Worm (Caenorhabditis elegans): Measurements from ENCODE around the gene T13B5.9.

The T13B5.9 gene

DNA sequence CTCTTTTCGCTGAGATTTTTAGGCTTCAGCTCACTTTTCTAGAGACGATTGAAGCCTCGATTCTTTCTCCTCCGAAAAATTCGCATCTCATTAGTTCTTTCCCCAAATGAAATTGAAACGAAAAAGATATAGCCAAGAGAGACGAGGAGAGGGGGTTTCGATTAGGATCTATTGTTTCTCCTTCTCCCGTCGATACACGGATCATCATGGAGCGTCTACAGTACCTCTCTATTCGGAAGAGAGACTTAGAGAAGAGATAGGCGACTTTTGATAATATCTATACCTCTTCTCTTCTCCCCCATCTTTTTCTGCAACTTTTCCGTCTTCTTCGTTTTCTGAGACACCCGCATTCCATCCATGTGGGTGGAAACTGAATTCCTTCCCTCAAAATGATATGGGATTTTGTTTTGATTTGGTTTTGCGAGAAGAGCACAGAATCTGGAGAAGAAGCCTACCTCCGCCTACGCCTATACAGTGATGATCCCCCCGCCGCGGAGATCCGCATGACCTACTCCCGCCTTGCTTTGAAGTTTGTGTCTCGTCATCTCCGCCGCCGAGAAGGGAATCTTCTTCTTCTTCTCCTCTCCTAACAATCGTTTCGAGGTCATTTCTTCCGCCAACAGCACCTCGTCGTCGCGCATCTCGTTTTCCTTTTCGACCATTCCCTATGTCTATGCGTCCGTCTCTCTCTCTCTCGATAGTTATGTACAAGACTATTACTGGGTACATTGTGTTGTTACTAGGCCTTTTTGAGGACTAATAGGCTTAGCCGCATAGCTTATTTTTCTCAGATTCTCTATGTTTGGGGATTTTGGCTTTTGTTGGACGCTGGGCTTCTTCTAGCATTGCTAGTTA, 37.6 kb upstream of the T13B5.9 start:
- TF ChIP-seq ceh-43 (GFP tag; optimal IDR thresholded peaks at IDR 0.05), result no peak
- TF ChIP-seq unc-120 (tag; optimal IDR thresholded peaks at IDR 0.05; ENCODE audit: poor library complexity, severe bottlenecking), result no peak
- TF ChIP-seq ham-2 (GFP tag; optimal IDR thresholded peaks at IDR 0.05), result peak; percentile 37
- TF ChIP-seq elt-3 (tag; optimal IDR thresholded peaks at IDR 0.05), result no peak
- TF ChIP-seq nhr-28 (tag; optimal IDR thresholded peaks at IDR 0.05), result no peak
- TF ChIP-seq tbx-8 (GFP tag; optimal IDR thresholded peaks at IDR 0.05), result no peak
- no peak for TF ChIP-seq ces-1 (GFP tag; optimal IDR thresholded peaks at IDR 0.05)
- TF ChIP-seq nhr-12 (tag; optimal IDR thresholded peaks at IDR 0.05), result no peak
- no peak for TF ChIP-seq lin-13 (tag; optimal IDR thresholded peaks at IDR 0.05)
- TF ChIP-seq ztf-11 (tag; optimal IDR thresholded peaks at IDR 0.05), result no peak
- TF ChIP-seq elt-1 (tag; optimal IDR thresholded peaks at IDR 0.05; ENCODE audit: borderline replicate concordance, insufficient read depth), result peak; percentile 97
- peak; percentile 12 for TF ChIP-seq blmp-1 (tag; optimal IDR thresholded peaks at IDR 0.05)
- no peak for TF ChIP-seq lin-32 (GFP tag; optimal IDR thresholded peaks at IDR 0.05)
- no peak for TF ChIP-seq bed-3 (GFP tag; optimal IDR thresholded peaks at IDR 0.05)
- no peak for TF ChIP-seq nhr-76 (tag; optimal IDR thresholded peaks at IDR 0.05)
- TF ChIP-seq nhr-2 (tag; optimal IDR thresholded peaks at IDR 0.05), result no peak
- no peak for TF ChIP-seq unc-62 (GFP tag; optimal IDR thresholded peaks at IDR 0.05)
- no peak for TF ChIP-seq mls-2 (tag; optimal IDR thresholded peaks at IDR 0.05)
- no peak for TF ChIP-seq mab-5 (tag; optimal IDR thresholded peaks at IDR 0.05)

DNA sequence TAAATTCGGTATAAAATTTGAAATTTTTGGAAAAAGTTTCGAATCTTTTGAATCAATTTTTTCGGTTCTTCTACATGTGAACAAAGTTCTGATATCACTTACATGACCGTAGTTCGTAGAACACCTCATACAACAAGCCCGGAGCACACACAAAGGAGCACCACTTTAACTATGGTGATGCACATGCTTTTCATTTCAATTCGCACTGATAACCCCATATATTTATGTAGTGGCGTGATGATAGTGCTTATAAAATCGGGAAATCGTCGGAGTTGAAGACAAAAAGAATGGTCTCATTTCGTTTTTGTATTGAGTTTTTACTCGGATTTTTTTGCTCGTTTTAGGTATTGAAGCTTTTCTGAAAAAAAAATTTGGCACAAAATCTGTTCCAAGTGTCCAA, 36.4 kb upstream of the T13B5.9 start, which contains the start of gene W09B6.4:
Gene W09B6.4, minus strand, starts transcription at position 151 of the 400 bp plus-strand sequence.
- TF ChIP-seq blmp-1 (tag; optimal IDR thresholded peaks at IDR 0.05), result no peak
- TF ChIP-seq lin-32 (GFP tag; optimal IDR thresholded peaks at IDR 0.05), result no peak

ce11 chrII:1138618-1139017, 34.3 kb upstream of the T13B5.9 start:
- TF ChIP-seq nhr-237 (tag; optimal IDR thresholded peaks at IDR 0.05) (no peak), elt-1 (tag; optimal IDR thresholded peaks at IDR 0.05; ENCODE audit: borderline replicate concordance, insufficient read depth) (peak; percentile 63), pha-4 (tag; optimal IDR thresholded peaks at IDR 0.05) (no peak)

ce11 chrII:1136485-1136884, 32.2 kb upstream of the T13B5.9 start, which contains the start of gene pod-2:
TSS of gene pod-2 (plus strand) at chrII:1136785.
- TF ChIP-seq ceh-43 (GFP tag; optimal IDR thresholded peaks at IDR 0.05), result no peak
- no peak for TF ChIP-seq unc-62 (GFP tag; optimal IDR thresholded peaks at IDR 0.05)
- TF ChIP-seq bed-3 (GFP tag; optimal IDR thresholded peaks at IDR 0.05), result no peak
- no peak for TF ChIP-seq elt-3 (tag; optimal IDR thresholded peaks at IDR 0.05)
- no peak for TF ChIP-seq nhr-237 (tag; optimal IDR thresholded peaks at IDR 0.05)
- TF ChIP-seq zip-8 (tag; optimal IDR thresholded peaks at IDR 0.05), result no peak
- TF ChIP-seq flh-1 (GFP tag; optimal IDR thresholded peaks at IDR 0.05), result no peak

DNA sequence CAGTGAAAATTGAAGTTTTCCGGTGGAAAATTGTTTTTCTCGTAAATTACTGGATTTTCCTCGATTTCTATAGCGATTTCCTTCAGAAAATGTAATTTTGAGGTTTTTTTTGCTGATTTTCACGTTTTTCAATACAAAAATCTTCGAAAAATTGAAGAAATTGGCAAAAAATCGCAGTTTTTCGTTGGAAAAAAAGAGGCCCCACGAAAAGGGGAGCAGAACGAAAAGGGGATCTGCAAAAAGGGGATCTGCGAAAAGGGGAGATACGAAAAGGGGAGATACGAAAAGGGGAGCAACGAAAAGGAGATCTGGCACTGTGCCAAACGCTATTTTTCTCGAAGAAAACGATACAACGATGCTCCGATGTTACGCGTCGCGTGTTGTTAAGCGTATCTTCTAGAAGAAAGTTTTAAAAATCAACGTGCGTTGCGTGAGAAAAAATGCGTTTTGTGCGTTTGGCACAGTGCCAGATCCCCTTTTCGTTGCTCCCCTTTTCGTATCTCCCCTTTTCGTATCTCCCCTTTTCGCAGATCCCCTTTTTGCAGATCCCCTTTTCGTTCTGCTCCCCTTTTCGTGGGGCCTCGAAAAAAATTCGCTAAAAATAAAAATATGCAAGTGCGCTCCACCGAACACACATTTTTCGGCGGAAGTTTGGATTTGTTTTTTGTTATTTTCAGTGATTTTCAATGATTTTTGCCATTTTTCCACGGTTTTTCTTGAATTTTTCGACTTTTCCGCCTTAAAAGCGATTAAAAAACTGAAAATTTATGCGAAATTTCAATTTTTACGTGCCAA, 30.2 kb upstream of the T13B5.9 start:
- peak; percentile 47 for TF ChIP-seq sptf-1 (tag; optimal IDR thresholded peaks at IDR 0.05)
- TF ChIP-seq cnd-1 (tag; optimal IDR thresholded peaks at IDR 0.05), result peak; percentile 5

DNA sequence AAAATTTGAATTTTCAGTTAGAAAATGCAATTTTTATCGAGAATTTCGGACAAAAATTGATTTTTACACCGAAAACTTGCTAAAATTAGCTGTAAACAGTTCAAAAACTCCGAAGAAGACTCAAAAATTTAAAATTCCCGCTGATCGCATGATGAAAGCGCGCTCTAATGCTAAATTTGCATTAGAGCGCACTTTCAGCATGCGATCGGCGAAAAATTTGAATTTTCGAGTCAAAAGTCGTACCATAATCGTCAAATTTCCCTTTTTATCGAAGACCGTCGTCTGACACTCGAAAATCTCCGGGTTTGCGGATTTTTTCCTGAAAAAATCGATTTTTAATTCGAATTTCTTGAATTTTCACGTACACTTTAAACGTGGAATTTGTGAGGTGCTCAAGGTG, 29.0 kb upstream of the T13B5.9 start:
- no peak for TF ChIP-seq unc-39 (tag; optimal IDR thresholded peaks at IDR 0.05)
- TF ChIP-seq blmp-1 (tag; optimal IDR thresholded peaks at IDR 0.05), result no peak
- no peak for TF ChIP-seq elt-1 (tag; optimal IDR thresholded peaks at IDR 0.05; ENCODE audit: borderline replicate concordance, insufficient read depth)
- no peak for TF ChIP-seq unc-62 (GFP tag; optimal IDR thresholded peaks at IDR 0.05)
- TF ChIP-seq lsy-2 (tag; optimal IDR thresholded peaks at IDR 0.05), result no peak
- TF ChIP-seq ces-1 (GFP tag; optimal IDR thresholded peaks at IDR 0.05), result no peak
- no peak for TF ChIP-seq unc-120 (tag; optimal IDR thresholded peaks at IDR 0.05; ENCODE audit: poor library complexity, severe bottlenecking)
- no peak for TF ChIP-seq mls-2 (tag; optimal IDR thresholded peaks at IDR 0.05)
- no peak for TF ChIP-seq ham-2 (GFP tag; optimal IDR thresholded peaks at IDR 0.05)
- no peak for TF ChIP-seq ceh-39 (tag; optimal IDR thresholded peaks at IDR 0.05)
- no peak for TF ChIP-seq nhr-12 (tag; optimal IDR thresholded peaks at IDR 0.05)
- no peak for TF ChIP-seq M03D4.4 (tag; optimal IDR thresholded peaks at IDR 0.05)
- no peak for TF ChIP-seq tbx-8 (GFP tag; optimal IDR thresholded peaks at IDR 0.05)
- no peak for TF ChIP-seq pha-4 (tag; optimal IDR thresholded peaks at IDR 0.05)
- no peak for TF ChIP-seq nhr-2 (tag; optimal IDR thresholded peaks at IDR 0.05)

Data from whole organism, mixed stage, embryonic.